Worm (Caenorhabditis elegans) whole organism, young adult: Measurements from ENCODE around the gene sdz-26.
A peak's percentile ranks its signal among the peaks of the same experiment; 100 is the strongest.

Experiments
- B0019.2 ChIP-seq: fragments of 200-800 bp; sonication (Bioruptor generic); conservative IDR thresholded peaks from 2 replicates; pipeline ENCODE4 v1.3.6; 2022; ENCODE audit warnings: missing genetic modification reagents, missing genetic modification characterization, missing compliant biosample characterization
- B0261.1 ChIP-seq: sonication (generic microtip); optimal IDR thresholded peaks from 2 replicates; lab custom pipeline; 2016; ENCODE audit warnings: mild to moderate bottlenecking, missing genetic modification characterization, moderate library complexity, missing compliant biosample characterization
- C06A6.2 ChIP-seq: fragments of 200-800 bp; sonication (Bioruptor generic); conservative IDR thresholded peaks from 2 replicates; pipeline ENCODE4 v1.3.6; 2022; ENCODE audit warnings: missing genetic modification characterization, missing compliant biosample characterization
- D2030.7 ChIP-seq: fragments of 200-800 bp; sonication (Bioruptor generic); IDR thresholded peaks from 2 replicates; pipeline ENCODE4 v1.3.6; 2022; ENCODE audit warnings: missing genetic modification reagents, missing genetic modification characterization, missing compliant biosample characterization
- F52B5.7 ChIP-seq: sonication (generic microtip); optimal IDR thresholded peaks from 2 replicates; lab custom pipeline; 2016; ENCODE audit warnings: mild to moderate bottlenecking, missing genetic modification characterization, missing compliant biosample characterization
- K11D2.4 ChIP-seq: fragments of 200-800 bp; sonication (Bioruptor generic); IDR thresholded peaks from 2 replicates; pipeline ENCODE4 v1.3.6; 2022; ENCODE audit warnings: missing genetic modification reagents, missing genetic modification characterization, missing compliant biosample characterization
- T07F8.4 ChIP-seq: sonication (generic microtip); optimal IDR thresholded peaks from 2 replicates; lab custom pipeline; 2016; ENCODE audit warnings: mild to moderate bottlenecking, missing genetic modification characterization, moderate library complexity, missing compliant biosample characterization
- T26A5.8 ChIP-seq: sonication (generic microtip); optimal IDR thresholded peaks from 2 replicates; lab custom pipeline; 2016; ENCODE audit warnings: missing genetic modification characterization, missing compliant biosample characterization
- Y53G8AR.9 ChIP-seq: fragments of 200-800 bp; sonication (Bioruptor generic); conservative IDR thresholded peaks from 2 replicates; pipeline ENCODE4 v1.3.6; 2022; ENCODE audit warnings: missing genetic modification reagents, missing genetic modification characterization, missing compliant biosample characterization
- Y56A3A.18 ChIP-seq: fragments of 200-800 bp; sonication (Bioruptor generic); IDR thresholded peaks from 2 replicates; pipeline ENCODE4 v1.3.6; 2022; ENCODE audit warnings: missing genetic modification reagents, missing genetic modification characterization, missing compliant biosample characterization
- Y79H2A.3 ChIP-seq: fragments of 200-800 bp; sonication (Bioruptor generic); conservative IDR thresholded peaks from 2 replicates; pipeline ENCODE4 v1.3.6; 2022; ENCODE audit warnings: missing genetic modification reagents, missing genetic modification characterization, missing compliant biosample characterization
- ZK185.1 ChIP-seq: sonication (generic microtip); optimal IDR thresholded peaks from 2 replicates; lab custom pipeline; 2016; ENCODE audit warnings: mild to moderate bottlenecking, missing genetic modification characterization, missing compliant biosample characterization; ENCODE audit not compliant: poor library complexity, severe bottlenecking
- akir-1 ChIP-seq: fragments of 200-800 bp; sonication (Bioruptor generic); optimal IDR thresholded peaks from 2 replicates; lab custom pipeline; 2018; ENCODE audit warnings: mild to moderate bottlenecking, missing genetic modification characterization, moderate library complexity, missing compliant biosample characterization
- aptf-3 ChIP-seq: fragments of 200-800 bp; sonication (Bioruptor generic); IDR thresholded peaks from 2 replicates; pipeline ENCODE4 v1.3.6; 2022; ENCODE audit warnings: missing genetic modification characterization, missing compliant biosample characterization
- atf-7 ChIP-seq: sonication (generic microtip); optimal IDR thresholded peaks from 2 replicates; lab custom pipeline; 2017; ENCODE audit warnings: mild to moderate bottlenecking, missing genetic modification characterization, missing compliant biosample characterization
- athp-1 ChIP-seq: sonication (generic microtip); optimal IDR thresholded peaks from 2 replicates; lab custom pipeline; 2017; ENCODE audit warnings: mild to moderate bottlenecking, missing genetic modification characterization, missing compliant biosample characterization
- attf-5 ChIP-seq: fragments of 200-800 bp; sonication (Bioruptor generic); optimal IDR thresholded peaks from 2 replicates; lab custom pipeline; 2018; ENCODE audit warnings: mild to moderate bottlenecking, missing genetic modification characterization, missing compliant biosample characterization
- ccch-3 ChIP-seq: fragments of 200-800 bp; sonication (Bioruptor generic); optimal IDR thresholded peaks from 2 replicates; lab custom pipeline; 2018; ENCODE audit warnings: mild to moderate bottlenecking, missing genetic modification characterization, missing compliant biosample characterization
- cebp-2 ChIP-seq: fragments of 200-800 bp; sonication (Bioruptor generic); IDR thresholded peaks from 2 replicates; pipeline ENCODE4 v1.3.6; 2022; ENCODE audit warnings: missing genetic modification characterization, missing compliant biosample characterization
- ceh-58 ChIP-seq: fragments of 200-800 bp; sonication (Bioruptor generic); IDR thresholded peaks from 2 replicates; pipeline ENCODE4 v1.3.6; 2022; ENCODE audit warnings: missing genetic modification characterization, missing compliant biosample characterization
- ceh-91 ChIP-seq: fragments of 200-800 bp; sonication (Bioruptor generic); IDR thresholded peaks from 2 replicates; pipeline ENCODE4 v1.3.6; 2022; ENCODE audit warnings: missing genetic modification reagents, missing genetic modification characterization, missing compliant biosample characterization
- chd-7 ChIP-seq: sonication (generic microtip); optimal IDR thresholded peaks from 2 replicates; lab custom pipeline; 2016; ENCODE audit warnings: mild to moderate bottlenecking, missing genetic modification characterization, moderate library complexity, missing compliant biosample characterization
- egl-18 ChIP-seq: fragments of 200-800 bp; sonication (Bioruptor generic); IDR thresholded peaks from 2 replicates; pipeline ENCODE4 v1.3.6; 2022; ENCODE audit warnings: missing genetic modification reagents, missing genetic modification characterization, missing compliant biosample characterization
- egrh-3 ChIP-seq: fragments of 200-800 bp; sonication (Bioruptor generic); IDR thresholded peaks from 2 replicates; pipeline ENCODE4 v1.3.6; 2022; ENCODE audit warnings: missing genetic modification reagents, missing genetic modification characterization, missing compliant biosample characterization
- ekl-4 ChIP-seq: fragments of 200-800 bp; sonication (Bioruptor generic); IDR thresholded peaks from 2 replicates; pipeline ENCODE4 v1.3.6; 2022; ENCODE audit warnings: missing genetic modification reagents, missing genetic modification characterization, missing compliant biosample characterization
- hmg-1.2 ChIP-seq: fragments of 200-800 bp; sonication (Bioruptor generic); IDR thresholded peaks from 2 replicates; pipeline ENCODE4 v1.3.6; 2022; ENCODE audit warnings: missing genetic modification reagents, missing genetic modification characterization, missing compliant biosample characterization
- lin-54 ChIP-seq: fragments of 200-800 bp; sonication (Bioruptor generic); optimal IDR thresholded peaks from 2 replicates; lab custom pipeline; 2018; ENCODE audit warnings: mild to moderate bottlenecking, missing genetic modification characterization, missing compliant biosample characterization
- lsy-27 ChIP-seq: sonication (generic microtip); optimal IDR thresholded peaks from 2 replicates; lab custom pipeline; 2017; ENCODE audit warnings: missing genetic modification characterization, mild to moderate bottlenecking, missing compliant biosample characterization, antibody characterized with exemption, missing genotype, borderline replicate concordance; ENCODE audit not compliant: insufficient read depth
- madf-3 ChIP-seq: fragments of 200-800 bp; sonication (Bioruptor generic); IDR thresholded peaks from 2 replicates; pipeline ENCODE4 v1.3.6; 2022; ENCODE audit warnings: missing genetic modification reagents, missing genetic modification characterization, missing compliant biosample characterization
- mcd-1 ChIP-seq: fragments of 200-800 bp; sonication (Bioruptor generic); IDR thresholded peaks from 2 replicates; pipeline ENCODE4 v1.3.6; 2022; ENCODE audit warnings: missing genetic modification reagents, missing genetic modification characterization, missing compliant biosample characterization
- mel-28 ChIP-seq: sonication (generic microtip); optimal IDR thresholded peaks from 2 replicates; lab custom pipeline; 2016; ENCODE audit warnings: borderline replicate concordance, mild to moderate bottlenecking, missing genetic modification characterization, missing compliant biosample characterization
- nfya-2 ChIP-seq: fragments of 200-800 bp; sonication (Bioruptor generic); IDR thresholded peaks from 2 replicates; pipeline ENCODE4 v1.3.6; 2022; ENCODE audit warnings: missing genetic modification reagents, missing genetic modification characterization, missing compliant biosample characterization
- nhr-27 ChIP-seq: fragments of 200-800 bp; sonication (Bioruptor generic); optimal IDR thresholded peaks from 2 replicates; lab custom pipeline; 2018; ENCODE audit warnings: mild to moderate bottlenecking, missing genetic modification characterization, moderate library complexity, missing compliant biosample characterization
- rec-8 ChIP-seq, 2 experiments: sonication (generic microtip); optimal IDR thresholded peaks; 2 replicates each; lab custom pipeline; 2016; ENCODE audit warnings: mild to moderate bottlenecking in 2 of 2, missing genetic modification characterization in 2 of 2, missing genetic modification reagents in 2 of 2, missing genotype in 2 of 2, missing biosample characterization in 1 of 2, missing compliant biosample characterization in 1 of 2, moderate library complexity in 1 of 2
- sptf-2 ChIP-seq: fragments of 200-800 bp; sonication (Bioruptor generic); optimal IDR thresholded peaks from 2 replicates; lab custom pipeline; 2018; ENCODE audit warnings: mild to moderate bottlenecking, missing genetic modification characterization, missing compliant biosample characterization
- tbx-9 ChIP-seq: sonication (generic microtip); optimal IDR thresholded peaks from 2 replicates; lab custom pipeline; 2016; ENCODE audit warnings: borderline replicate concordance, missing genetic modification characterization, inconsistent platforms, missing compliant biosample characterization
- tlf-1 ChIP-seq: fragments of 200-800 bp; sonication (Bioruptor generic); optimal IDR thresholded peaks from 2 replicates; lab custom pipeline; 2018; ENCODE audit warnings: mild to moderate bottlenecking, missing genetic modification characterization, missing compliant biosample characterization
- unc-130 ChIP-seq: sonication (generic microtip); optimal IDR thresholded peaks from 2 replicates; lab custom pipeline; 2016; ENCODE audit warnings: missing genetic modification reagents, missing genetic modification characterization, missing compliant biosample characterization
- zfh-2 ChIP-seq: fragments of 200-800 bp; sonication (Bioruptor generic); conservative IDR thresholded peaks from 2 replicates; pipeline ENCODE4 v1.3.6; 2022; ENCODE audit warnings: missing genetic modification reagents, missing genetic modification characterization, missing compliant biosample characterization
- ztf-26 ChIP-seq: sonication (generic microtip); optimal IDR thresholded peaks from 2 replicates; lab custom pipeline; 2017; ENCODE audit warnings: missing genetic modification characterization, missing compliant biosample characterization
- ztf-3 ChIP-seq: fragments of 200-800 bp; sonication (Bioruptor generic); optimal IDR thresholded peaks from 2 replicates; lab custom pipeline; 2018; ENCODE audit warnings: mild to moderate bottlenecking, missing genetic modification characterization, missing compliant biosample characterization
- ztf-6 ChIP-seq: fragments of 200-800 bp; sonication (Bioruptor generic); IDR thresholded peaks from 2 replicates; pipeline ENCODE4 v1.3.6; 2022; ENCODE audit warnings: missing genetic modification reagents, missing genetic modification characterization, missing compliant biosample characterization

The sdz-26 gene

DNA sequence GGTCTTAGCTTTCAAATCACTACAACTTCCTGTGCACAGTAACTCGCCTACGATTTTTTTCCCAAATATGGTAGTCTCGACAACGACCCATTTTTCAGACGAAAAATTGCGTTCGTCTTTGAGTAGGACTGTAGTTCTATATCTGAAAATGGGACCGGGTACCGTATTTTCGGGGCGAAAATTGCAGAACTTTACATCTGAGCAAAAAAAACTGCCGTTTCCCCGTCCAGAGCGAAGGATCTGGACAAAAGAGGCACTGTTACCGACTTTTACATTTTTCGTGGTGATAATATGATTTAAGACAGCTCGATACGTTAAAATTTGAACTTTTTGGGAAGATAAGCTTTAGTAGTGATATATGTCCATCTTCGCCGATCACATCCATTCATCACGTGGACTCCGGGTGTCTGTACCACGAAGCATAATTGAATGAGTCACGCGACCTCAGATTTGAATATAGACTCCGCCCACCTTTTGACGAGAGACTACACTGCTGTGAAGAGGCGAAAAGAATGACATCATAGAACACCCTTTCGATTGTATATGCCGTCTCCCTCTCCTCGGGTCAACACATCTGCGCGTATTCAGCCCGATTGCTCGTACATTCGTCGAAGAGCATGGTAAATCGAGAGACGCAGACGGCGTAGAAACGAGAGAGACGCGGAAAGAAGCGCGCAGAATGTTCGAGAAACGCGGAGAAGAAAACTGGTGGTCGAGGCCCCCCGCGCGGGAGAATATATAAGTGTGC, 23.4 kb downstream of the sdz-26 start (continued):
- TF ChIP-seq ZK185.1 = no peak
- TF ChIP-seq attf-5 (GFP tag; lab: Kevin White, UChicago) = no peak
- TF ChIP-seq D2030.7 (GFP tag; lab: Robert Waterston, UW) = 0 out of 2 replicates have a peak, but pooled peaks have one; percentile 20
- peak; percentile 64 for TF ChIP-seq mcd-1 (GFP tag; lab: Robert Waterston, UW)
- TF ChIP-seq mel-28 = no peak
- TF ChIP-seq ekl-4 (GFP tag; lab: Robert Waterston, UW) = 0 out of 2 replicates have a peak, but pooled peaks have one; percentile 45
- TF ChIP-seq ceh-91 = no peak
- TF ChIP-seq chd-7 = no peak
- no peak for TF ChIP-seq ccch-3 (GFP tag; lab: Kevin White, UChicago)
- TF ChIP-seq nfya-2 = no peak
- TF ChIP-seq B0261.1 = no peak
- no peak for TF ChIP-seq Y79H2A.3
- TF ChIP-seq rec-8 (tag; optimal IDR thresholded peaks at IDR 0.05; lab: Kevin White, UChicago) = no peak
- no peak for TF ChIP-seq lin-54 (GFP tag; lab: Kevin White, UChicago)
- no peak for TF ChIP-seq T07F8.4 (tag; lab: Kevin White, UChicago)
- TF ChIP-seq B0019.2 (GFP tag; lab: Robert Waterston, UW) = no peak
- no peak for TF ChIP-seq F52B5.7 (tag; lab: Kevin White, UChicago)
- peak; percentile 73 for TF ChIP-seq zfh-2 (GFP tag; lab: Robert Waterston, UW)
- TF ChIP-seq T26A5.8 = no peak
- TF ChIP-seq madf-3 (GFP tag; lab: Robert Waterston, UW) = no peak
- TF ChIP-seq lsy-27 (tag; lab: Kevin White, UChicago) = no peak
- no peak for TF ChIP-seq K11D2.4 (GFP tag; lab: Robert Waterston, UW)
- no peak for TF ChIP-seq ztf-6 (GFP tag; lab: Robert Waterston, UW)
- TF ChIP-seq ztf-26 (tag; lab: Kevin White, UChicago) = peak; percentile 62
- TF ChIP-seq Y53G8AR.9 (GFP tag; lab: Robert Waterston, UW) = 0 out of 2 replicates have a peak, but pooled peaks have one; percentile 31
- no peak for TF ChIP-seq egrh-3 (GFP tag; lab: Robert Waterston, UW)
- peak; percentile 90 for TF ChIP-seq atf-7
- no peak for TF ChIP-seq sptf-2 (GFP tag; lab: Kevin White, UChicago)
- no peak for TF ChIP-seq tlf-1 (GFP tag; lab: Kevin White, UChicago)
- no peak for TF ChIP-seq nhr-27
- TF ChIP-seq ceh-58 (GFP tag; lab: Robert Waterston, UW) = no peak
- TF ChIP-seq unc-130 (GFP tag; lab: Kevin White, UChicago) = no peak
- TF ChIP-seq ztf-3 (GFP tag; lab: Kevin White, UChicago) = no peak
- TF ChIP-seq Y56A3A.18 (GFP tag; lab: Robert Waterston, UW) = no peak
- 0 out of 2 replicates have a peak, but pooled peaks have one; percentile 21 for TF ChIP-seq C06A6.2
- TF ChIP-seq athp-1 (tag; lab: Kevin White, UChicago) = no peak
- no peak for TF ChIP-seq cebp-2 (GFP tag; lab: Robert Waterston, UW)
- no peak for TF ChIP-seq aptf-3 (GFP tag; lab: Robert Waterston, UW)
- TF ChIP-seq akir-1 = no peak
- no peak for TF ChIP-seq tbx-9
- TF ChIP-seq hmg-1.2 (GFP tag; lab: Robert Waterston, UW) = peak; percentile 82
- TF ChIP-seq egl-18 (GFP tag; lab: Robert Waterston, UW) = no peak
